Fruit fly (Drosophila melanogaster) S2 (cell line): ENCODE results near the gene CG43739.

Experiments
- CG8478 ChIP-seq: fragments of >200 bp; optimal IDR thresholded peaks from 2 replicates; lab custom pipeline; 2018
- CTCF ChIP-seq, 2 experiments: fragments of >200 bp; optimal IDR thresholded peaks; 2 replicates each; lab custom pipeline; 2018

DNA sequence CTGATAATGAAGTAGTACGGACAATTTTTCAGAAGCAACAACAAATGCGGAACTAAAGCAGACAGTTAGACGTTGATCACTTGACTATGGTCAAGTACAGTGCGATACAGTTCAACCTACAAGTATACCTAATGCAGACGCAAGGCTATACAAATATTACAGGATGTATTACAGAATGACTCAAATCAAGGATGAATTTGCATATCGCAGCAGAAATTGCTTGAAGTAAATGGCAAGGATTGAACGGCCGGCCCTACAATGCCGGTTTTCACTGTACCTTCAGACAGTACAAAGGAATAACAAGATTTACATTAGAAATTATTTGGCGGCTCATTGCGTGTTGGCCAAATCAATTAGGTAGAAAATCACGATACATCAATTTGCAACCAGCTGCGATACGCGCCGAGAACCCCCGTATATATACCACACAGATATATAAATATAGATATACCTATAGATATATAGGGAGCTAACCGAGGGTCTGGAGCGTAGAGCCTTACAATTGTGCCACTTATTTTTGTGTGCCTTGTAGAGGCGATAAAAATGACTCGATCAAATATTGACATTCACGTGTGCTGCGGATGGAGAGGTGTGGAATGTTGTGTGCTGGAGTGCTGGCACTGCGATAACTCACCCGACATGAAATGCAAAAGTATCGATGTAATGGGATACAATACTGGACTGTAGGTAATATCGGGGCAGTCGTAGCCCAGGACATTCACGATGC, 37.2 kb downstream of the CG43739 start:
- TF ChIP-seq CG8478 (lab: Kevin White, UChicago) (no peak), CTCF (optimal IDR thresholded peaks at IDR 0.05; lab: Kevin White, UChicago) (no peak)
